Worm (Caenorhabditis elegans): Measurements from ENCODE around the gene lnp-1.

The lnp-1 gene

DNA sequence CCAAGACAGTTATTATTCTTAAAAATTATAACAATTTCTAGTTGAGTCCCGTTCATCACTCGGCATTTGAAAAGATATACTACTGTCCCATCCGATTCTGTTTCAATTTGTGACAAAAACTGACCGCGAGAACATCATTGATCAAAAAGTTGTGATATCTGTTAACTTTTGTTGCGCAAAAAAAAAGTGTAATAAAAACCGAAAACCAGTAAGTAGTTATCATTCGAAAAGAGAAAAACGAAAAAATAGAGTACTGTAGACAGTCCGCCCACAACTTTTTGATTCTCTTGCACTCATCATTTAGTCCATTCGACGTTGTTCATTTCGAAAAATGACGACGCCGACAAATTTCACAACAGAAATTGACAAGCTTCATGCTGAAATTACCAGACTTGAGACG is 17.4 kb upstream of the lnp-1 start, which contains the start of gene amt-1:
TSS of gene amt-1 (plus strand) at position 301 of the 400 bp plus-strand sequence.
- TF ChIP-seq dsc-1 (tag; optimal IDR thresholded peaks at IDR 0.05), result no peak
- TF ChIP-seq blmp-1 (tag; optimal IDR thresholded peaks at IDR 0.05), result peak; percentile 16

DNA sequence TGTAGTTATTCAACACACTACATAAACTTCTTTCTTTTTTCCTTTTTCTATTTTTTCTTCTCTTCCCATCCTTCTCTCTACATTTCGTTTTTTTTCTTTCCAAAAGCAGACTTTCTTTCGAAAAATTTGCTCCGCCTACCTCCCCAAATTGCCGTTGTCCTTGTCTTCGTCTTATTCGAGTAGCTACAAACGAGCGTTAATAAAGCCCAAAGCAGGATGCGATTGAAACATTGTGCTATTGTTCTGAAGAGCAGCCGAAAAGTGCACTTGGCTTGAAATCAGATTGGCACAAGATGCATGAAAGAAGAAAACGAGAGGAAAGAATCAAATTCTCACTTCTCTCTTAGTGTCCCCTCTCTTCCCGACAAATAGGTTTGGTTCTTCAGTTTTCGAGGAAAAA is 13.7 kb upstream of the lnp-1 start:
- TF ChIP-seq nhr-12 (tag; optimal IDR thresholded peaks at IDR 0.05), result no peak
- no peak for TF ChIP-seq lin-13 (GFP tag; optimal IDR thresholded peaks at IDR 0.05)
- TF ChIP-seq ceh-88 (GFP tag; IDR thresholded peaks at IDR 0.05), result no peak
- TF ChIP-seq fkh-10 (GFP tag; optimal IDR thresholded peaks at IDR 0.05), result peak; percentile 70
- TF ChIP-seq vab-15 (tag; optimal IDR thresholded peaks at IDR 0.05), result no peak
- TF ChIP-seq hlh-4 (tag; optimal IDR thresholded peaks at IDR 0.05), result no peak
- peak; percentile 45 for TF ChIP-seq lin-14 (GFP tag; optimal IDR thresholded peaks at IDR 0.05)
- TF ChIP-seq aly-2 (tag; optimal IDR thresholded peaks at IDR 0.05), result no peak

DNA sequence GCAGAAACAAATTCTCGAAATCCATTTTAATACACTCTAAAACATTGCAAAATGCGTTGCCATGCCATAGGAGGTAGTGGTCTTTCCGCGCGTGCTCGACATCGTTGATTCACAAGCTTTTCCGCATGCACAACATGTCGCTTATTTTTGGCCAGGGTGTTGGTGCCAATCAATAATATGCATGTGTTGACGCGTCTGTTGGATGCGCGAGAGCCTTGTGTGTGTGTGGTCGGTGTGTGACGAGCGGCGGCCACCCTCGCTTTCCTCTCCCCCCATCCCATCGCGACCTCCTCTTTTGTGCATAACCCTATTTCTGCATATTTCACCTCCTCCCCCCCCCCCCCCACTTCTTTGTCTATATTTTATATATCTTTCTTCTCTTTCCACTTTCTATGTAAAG is 12.3 kb upstream of the lnp-1 start:
- TF ChIP-seq fkh-10 (GFP tag; optimal IDR thresholded peaks at IDR 0.05) (peak; percentile 7), aly-2 (tag; optimal IDR thresholded peaks at IDR 0.05) (no peak), ama-1 (optimal IDR thresholded peaks at IDR 0.05) (no peak), lin-14 (GFP tag; optimal IDR thresholded peaks at IDR 0.05) (peak; percentile 70), hlh-17 (GFP tag; optimal IDR thresholded peaks at IDR 0.05; ENCODE audit: borderline replicate concordance) (no peak), ceh-82 (tag; optimal IDR thresholded peaks at IDR 0.05) (peak in 1 of 3 experiments; percentile 5), ets-5 (GFP tag; IDR thresholded peaks at IDR 0.05) (no peak), ceh-88 (GFP tag; IDR thresholded peaks at IDR 0.05) (no peak), C04F5.9 (tag; optimal IDR thresholded peaks at IDR 0.05) (no peak), lin-35 (GFP tag; optimal IDR thresholded peaks at IDR 0.05) (no peak), isw-1 (GFP tag; IDR thresholded peaks at IDR 0.05) (no peak), pqm-1 (tag; optimal IDR thresholded peaks at IDR 0.05) (no peak), snu-23 (GFP tag; optimal IDR thresholded peaks at IDR 0.05) (no peak), dsc-1 (tag; optimal IDR thresholded peaks at IDR 0.05) (no peak), alr-1 (tag; optimal IDR thresholded peaks at IDR 0.05; ENCODE audit: borderline replicate concordance) (no peak), lin-39 (tag; optimal IDR thresholded peaks at IDR 0.05) (no peak), fkh-8 (tag; optimal IDR thresholded peaks at IDR 0.05) (peak; percentile 52), lin-15B (tag; optimal IDR thresholded peaks at IDR 0.05) (no peak)

DNA sequence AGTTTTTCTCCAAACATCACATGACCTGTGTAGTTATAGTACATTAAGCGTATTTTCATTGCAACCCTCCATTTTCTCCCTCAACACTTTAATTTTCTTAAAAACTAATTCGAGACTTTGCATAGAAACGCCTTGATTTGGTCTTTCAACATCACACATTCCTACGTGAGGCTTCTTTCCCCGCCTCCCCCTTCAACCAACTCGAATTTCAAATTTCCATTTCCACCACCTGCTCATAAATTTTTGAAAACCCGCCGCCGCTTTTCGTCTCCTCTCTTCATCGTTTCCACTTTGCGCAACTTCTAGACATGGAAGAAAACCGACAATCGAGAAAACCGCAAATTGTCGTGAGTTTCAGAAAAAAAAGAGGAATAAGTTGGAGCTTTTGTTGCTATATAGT is 10.6 kb upstream of the lnp-1 start, which contains the start of gene C05E11.3:
TSS of gene C05E11.3 (plus strand) at position 301 of the 400 bp plus-strand sequence.
- TF ChIP-seq C16A3.4 (tag; optimal IDR thresholded peaks at IDR 0.05), result no peak
- no peak for TF ChIP-seq efl-1 (optimal IDR thresholded peaks at IDR 0.05)
- TF ChIP-seq efl-1 (GFP tag; optimal IDR thresholded peaks at IDR 0.05 in 1 of 2), result peak in 1 of 2 experiments; percentile 36

ce11 chrX:4578581-4578980 is 10.0 kb upstream of the lnp-1 start:
- TF ChIP-seq nhr-71 (tag; optimal IDR thresholded peaks at IDR 0.05) (no peak), ceh-90 (tag; optimal IDR thresholded peaks at IDR 0.05) (no peak), nhr-11 (tag; optimal IDR thresholded peaks at IDR 0.05) (no peak), ceh-63 (GFP tag; optimal IDR thresholded peaks at IDR 0.05) (no peak), aly-2 (tag; optimal IDR thresholded peaks at IDR 0.05) (no peak), hlh-4 (tag; optimal IDR thresholded peaks at IDR 0.05) (no peak), unc-86 (tag; optimal IDR thresholded peaks at IDR 0.05) (no peak), xbp-1 (tag; optimal IDR thresholded peaks at IDR 0.05) (no peak), ceh-82 (tag; optimal IDR thresholded peaks at IDR 0.05) (no peak)

- TF ChIP-seq nhr-71 (tag; optimal IDR thresholded peaks at IDR 0.05), result no peak
- no peak for TF ChIP-seq egl-13 (tag; optimal IDR thresholded peaks at IDR 0.05)
- TF ChIP-seq ceh-8 (GFP tag; optimal IDR thresholded peaks at IDR 0.05), result no peak
- no peak for TF ChIP-seq zip-4 (GFP tag; optimal IDR thresholded peaks at IDR 0.05)
- TF ChIP-seq grh-1 (GFP tag; IDR thresholded peaks at IDR 0.05), result no peak
- no peak for TF ChIP-seq nhr-11 (tag; optimal IDR thresholded peaks at IDR 0.05)
- TF ChIP-seq unc-130 (tag; optimal IDR thresholded peaks at IDR 0.05), result no peak
- TF ChIP-seq tlp-1 (tag; optimal IDR thresholded peaks at IDR 0.05), result no peak
- TF ChIP-seq mab-9 (GFP tag; IDR thresholded peaks at IDR 0.05), result no peak
- TF ChIP-seq hlh-4 (tag; optimal IDR thresholded peaks at IDR 0.05), result no peak
These were observed 3.0 kb upstream of the lnp-1 start, which contains the start of gene C05E11.7 for ce11 chrX:4585579-4585978. Gene C05E11.7 (minus strand): TSS chrX:4585679.
